Worm (Caenorhabditis elegans) whole organism, early embryonic: ENCODE results near the gene F36H9.4.
"Not testable (repeated sequence)": the region's sequence is repeated elsewhere in the genome, so short reads cannot be mapped to it uniquely, and the experiment has no call there.

Experiments used
- F13C5.2 ChIP-seq: sonication (generic microtip); optimal IDR thresholded peaks from 2 replicates; lab custom pipeline; 2017; ENCODE audit warnings: mild to moderate bottlenecking, missing genetic modification characterization, inconsistent platforms, missing compliant biosample characterization
- aly-1 ChIP-seq: sonication (generic microtip); optimal IDR thresholded peaks from 2 replicates; lab custom pipeline; 2016; ENCODE audit warnings: missing genetic modification characterization, missing compliant biosample characterization
- ama-1 ChIP-seq: fragments of 150-350 bp; optimal IDR thresholded peaks from 2 replicates; lab custom pipeline; 2014
- ceh-13 ChIP-seq: fragments of 200-800 bp; sonication (Bioruptor generic); optimal IDR thresholded peaks from 2 replicates; lab custom pipeline; 2018; ENCODE audit warnings: mild to moderate bottlenecking, missing genetic modification characterization, missing compliant biosample characterization
- ceh-36 ChIP-seq: sonication (generic microtip); optimal IDR thresholded peaks from 2 replicates; lab custom pipeline; 2016; ENCODE audit warnings: missing genetic modification characterization, inconsistent platforms, missing compliant biosample characterization
- ets-7 ChIP-seq: sonication (generic microtip); optimal IDR thresholded peaks from 2 replicates; lab custom pipeline; 2016; ENCODE audit warnings: missing genotype, missing genetic modification characterization, missing compliant biosample characterization
- flt-1 ChIP-seq: fragments of 200-800 bp; sonication (Bioruptor generic); IDR thresholded peaks from 2 replicates; pipeline ENCODE4 v1.3.6; 2022; ENCODE audit warnings: missing genetic modification characterization, missing compliant biosample characterization
- hmg-4 ChIP-seq: fragments of 200-800 bp; sonication (Bioruptor generic); optimal IDR thresholded peaks from 2 replicates; lab custom pipeline; 2018; ENCODE audit warnings: mild to moderate bottlenecking, missing genetic modification characterization, missing compliant biosample characterization
- pes-1 ChIP-seq: fragments of 200-800 bp; sonication (Bioruptor generic); IDR thresholded peaks from 2 replicates; pipeline ENCODE4 v1.3.6; 2022; ENCODE audit warnings: missing genetic modification reagents, missing genetic modification characterization, missing compliant biosample characterization
- sea-1 ChIP-seq: fragments of 200-800 bp; sonication (Bioruptor generic); conservative IDR thresholded peaks from 2 replicates; pipeline ENCODE4 v1.3.6; 2022; ENCODE audit warnings: missing genetic modification characterization, missing compliant biosample characterization

DNA sequence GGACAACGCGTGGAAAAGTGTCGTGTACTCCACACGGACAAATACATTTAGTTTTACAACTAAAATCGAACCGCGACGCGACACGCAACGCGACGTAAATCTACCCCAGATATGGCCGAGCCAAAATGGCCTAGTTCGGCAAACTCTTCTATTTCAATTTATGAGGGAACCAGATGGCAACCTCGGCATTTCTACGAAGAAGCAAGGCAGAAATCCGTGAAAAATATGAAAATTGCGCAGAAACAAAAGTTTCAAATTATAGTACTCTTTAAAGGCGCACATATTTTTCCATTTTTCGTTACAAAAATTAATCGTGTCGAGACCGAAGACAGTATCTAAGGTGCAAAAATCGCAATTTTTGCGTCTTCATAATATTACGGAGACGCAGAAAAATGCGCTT lies 35.7 kb upstream of the F36H9.4 start, which contains the start of gene Y46H3A.5:
- TF ChIP-seq ama-1; ets-7 (tag; lab: Kevin White, UChicago); pes-1; aly-1 (tag; lab: Kevin White, UChicago); ceh-13 (GFP tag; lab: Kevin White, UChicago); ceh-36; hmg-4 (GFP tag; lab: Kevin White, UChicago); F13C5.2 (tag; lab: Kevin White, UChicago); sea-1 (GFP tag; lab: Robert Waterston, UW); flt-1 (GFP tag; lab: Robert Waterston, UW): not testable (repeated sequence)
